Fruit fly (Drosophila melanogaster) whole organism, prepupa: ENCODE measurements around the gene CG32299.
A peak's percentile ranks its signal among the peaks of the same experiment; 100 is the strongest.

Experiments
- Blimp-1 ChIP-seq: fragments of 200-800 bp; sonication (Bioruptor generic); optimal IDR thresholded peaks from 3 replicates; lab custom pipeline; 2017; ENCODE audit warnings: missing biosample characterization, missing genetic modification characterization, mild to moderate bottlenecking, moderate library complexity, missing genetic modification reagents
- CG10631 ChIP-seq: fragments of 200-800 bp; sonication (Bioruptor generic); optimal IDR thresholded peaks from 2 replicates; lab custom pipeline; 2016; ENCODE audit warnings: missing biosample characterization, missing genetic modification characterization
- CG10669 ChIP-seq: fragments of 200-800 bp; sonication (Bioruptor generic); optimal IDR thresholded peaks from 3 replicates; lab custom pipeline; 2018; ENCODE audit warnings: missing biosample characterization, mild to moderate bottlenecking, missing genetic modification characterization, moderate library complexity
- CG11294 ChIP-seq: fragments of 200-800 bp; sonication (Bioruptor generic); IDR thresholded peaks from 2 replicates; pipeline ENCODE4 v1.3.6; 2022; ENCODE audit warnings: missing biosample characterization, missing genetic modification characterization
- CG11902 ChIP-seq: fragments of 200-800 bp; sonication (Bioruptor generic); optimal IDR thresholded peaks from 3 replicates; lab custom pipeline; 2016; ENCODE audit warnings: missing biosample characterization, missing genetic modification characterization
- CG3032 ChIP-seq: fragments of 200-800 bp; optimal IDR thresholded peaks from 2 replicates; lab custom pipeline; 2019; ENCODE audit warnings: missing biosample characterization, mild to moderate bottlenecking, missing genetic modification characterization, moderate library complexity
- CG31627 ChIP-seq: fragments of 200-800 bp; sonication (Bioruptor generic); optimal IDR thresholded peaks from 3 replicates; lab custom pipeline; 2016; ENCODE audit warnings: missing biosample characterization, missing genetic modification characterization
- CG32006 ChIP-seq: fragments of 200-800 bp; sonication (Bioruptor generic); optimal IDR thresholded peaks from 3 replicates; lab custom pipeline; 2017; ENCODE audit warnings: missing biosample characterization, mild to moderate bottlenecking, missing genetic modification characterization
- CG34406 ChIP-seq: fragments of 200-800 bp; sonication (Bioruptor generic); optimal IDR thresholded peaks from 3 replicates; lab custom pipeline; 2016; ENCODE audit warnings: missing biosample characterization, missing genetic modification characterization
- CG3919 ChIP-seq: fragments of 200-800 bp; sonication (Bioruptor generic); optimal IDR thresholded peaks from 3 replicates; lab custom pipeline; 2016; ENCODE audit warnings: missing biosample characterization, missing genetic modification characterization
- CG4318 ChIP-seq: fragments of 200-800 bp; sonication (Bioruptor generic); optimal IDR thresholded peaks from 3 replicates; lab custom pipeline; 2017; ENCODE audit warnings: missing biosample characterization, mild to moderate bottlenecking, missing genetic modification characterization
- CG6163 ChIP-seq: fragments of 200-800 bp; sonication (Bioruptor generic); IDR thresholded peaks from 3 replicates; pipeline ENCODE4 v1.3.6; 2022; ENCODE audit warnings: missing biosample characterization, missing genetic modification characterization
- CG6792 ChIP-seq: fragments of 200-800 bp; sonication (Bioruptor generic); optimal IDR thresholded peaks from 3 replicates; lab custom pipeline; 2016; ENCODE audit warnings: missing biosample characterization, missing genetic modification characterization
- CG6808 ChIP-seq: fragments of 200-800 bp; sonication (Bioruptor generic); optimal IDR thresholded peaks from 3 replicates; lab custom pipeline; 2017; ENCODE audit warnings: missing biosample characterization, missing genetic modification characterization, mild to moderate bottlenecking, moderate library complexity, missing genetic modification reagents
- CG6854 ChIP-seq: fragments of 200-800 bp; sonication (Bioruptor generic); optimal IDR thresholded peaks from 2 replicates; lab custom pipeline; 2017; ENCODE audit warnings: missing biosample characterization, mild to moderate bottlenecking, missing genetic modification characterization
- CG8119 ChIP-seq: fragments of 200-800 bp; sonication (Bioruptor generic); IDR thresholded peaks from 3 replicates; pipeline ENCODE4 v1.3.6; 2022; ENCODE audit warnings: missing biosample characterization, missing genetic modification characterization
- CG8632 ChIP-seq: fragments of 200-800 bp; sonication (Bioruptor generic); optimal IDR thresholded peaks from 3 replicates; lab custom pipeline; 2016; ENCODE audit warnings: missing biosample characterization, missing genetic modification characterization
- CG9139 ChIP-seq: fragments of 200-800 bp; sonication (Bioruptor generic); optimal IDR thresholded peaks from 3 replicates; lab custom pipeline; 2017; ENCODE audit warnings: missing biosample characterization, mild to moderate bottlenecking, missing genetic modification characterization
- Eip75B ChIP-seq: fragments of 200-800 bp; sonication (Bioruptor generic); optimal IDR thresholded peaks from 3 replicates; lab custom pipeline; 2016; ENCODE audit warnings: missing biosample characterization, missing genetic modification characterization
- Eip78C ChIP-seq: fragments of 200-800 bp; sonication (Bioruptor generic); peaks from one replicate; lab custom pipeline; 2016; ENCODE audit warnings: missing biosample characterization, missing genetic modification characterization
- Eip93F ChIP-seq: fragments of 200-800 bp; sonication (Bioruptor generic); optimal IDR thresholded peaks from 2 replicates; lab custom pipeline; 2016; ENCODE audit warnings: missing biosample characterization, mild to moderate bottlenecking, missing genetic modification characterization
- Hr38 ChIP-seq: sonication (Bioruptor generic); optimal IDR thresholded peaks from 2 replicates; lab custom pipeline; 2016; ENCODE audit warnings: missing biosample characterization, missing genetic modification characterization
- Hr4 ChIP-seq: fragments of 200-800 bp; sonication (Bioruptor generic); optimal IDR thresholded peaks from 3 replicates; lab custom pipeline; 2016; ENCODE audit warnings: missing biosample characterization, missing genetic modification characterization
- Lpt ChIP-seq: fragments of 200-800 bp; sonication (Bioruptor generic); optimal IDR thresholded peaks from 3 replicates; lab custom pipeline; 2016; ENCODE audit warnings: missing biosample characterization, missing genetic modification characterization
- Met ChIP-seq: fragments of 200-800 bp; sonication (Bioruptor generic); optimal IDR thresholded peaks from 3 replicates; lab custom pipeline; 2016; ENCODE audit warnings: missing biosample characterization, missing genetic modification characterization
- OdsH ChIP-seq: fragments of 200-800 bp; sonication (Bioruptor generic); optimal IDR thresholded peaks from 3 replicates; lab custom pipeline; 2016; ENCODE audit warnings: missing biosample characterization, missing genetic modification characterization
- Smox ChIP-seq: fragments of 200-800 bp; sonication (Bioruptor generic); optimal IDR thresholded peaks from 3 replicates; lab custom pipeline; 2016; ENCODE audit warnings: missing biosample characterization, missing genetic modification characterization
- Sox102F ChIP-seq: fragments of 200-800 bp; sonication (Bioruptor generic); optimal IDR thresholded peaks from 2 replicates; lab custom pipeline; 2016; ENCODE audit warnings: missing biosample characterization, mild to moderate bottlenecking, missing genetic modification characterization
- Sox14 ChIP-seq: fragments of 200-800 bp; sonication (Bioruptor generic); optimal IDR thresholded peaks from 3 replicates; lab custom pipeline; 2016; ENCODE audit warnings: missing biosample characterization, missing genetic modification characterization
- Sox15 ChIP-seq: fragments of 200-800 bp; sonication (Bioruptor generic); optimal IDR thresholded peaks from 3 replicates; lab custom pipeline; 2016; ENCODE audit warnings: missing biosample characterization, missing genetic modification characterization
- achi ChIP-seq: fragments of 200-800 bp; sonication (Bioruptor generic); optimal IDR thresholded peaks from 3 replicates; lab custom pipeline; 2016; ENCODE audit warnings: missing biosample characterization, missing genetic modification characterization
- acj6 ChIP-seq: fragments of 200-800 bp; sonication (Bioruptor generic); optimal IDR thresholded peaks from 3 replicates; lab custom pipeline; 2016; ENCODE audit warnings: missing biosample characterization, missing genetic modification characterization
- cyc ChIP-seq: fragments of 200-800 bp; sonication (Bioruptor generic); optimal IDR thresholded peaks from 3 replicates; lab custom pipeline; 2016; ENCODE audit warnings: missing biosample characterization, missing genetic modification characterization
- dsx ChIP-seq: fragments of 200-800 bp; optimal IDR thresholded peaks from 3 replicates; lab custom pipeline; 2019; ENCODE audit warnings: missing biosample characterization, mild to moderate bottlenecking, missing genetic modification characterization, moderate library complexity; ENCODE audit not compliant: poor library complexity, severe bottlenecking
- eg ChIP-seq: fragments of 200-800 bp; sonication (Bioruptor generic); IDR thresholded peaks from 3 replicates; pipeline ENCODE4 v1.3.6; 2022; ENCODE audit warnings: missing biosample characterization, missing genetic modification characterization
- fd59A ChIP-seq: fragments of 200-800 bp; sonication (Bioruptor generic); optimal IDR thresholded peaks from 2 replicates; lab custom pipeline; 2017; ENCODE audit warnings: missing biosample characterization, mild to moderate bottlenecking, missing genetic modification characterization, missing genetic modification reagents
- fd85E ChIP-seq: fragments of 200-800 bp; sonication (Bioruptor generic); optimal IDR thresholded peaks from 3 replicates; lab custom pipeline; 2016; ENCODE audit warnings: missing biosample characterization, missing genetic modification characterization
- lz ChIP-seq: fragments of 200-800 bp; sonication (Bioruptor generic); optimal IDR thresholded peaks from 3 replicates; lab custom pipeline; 2016; ENCODE audit warnings: missing biosample characterization, missing genetic modification characterization
- net ChIP-seq: fragments of 200-800 bp; sonication (Bioruptor generic); optimal IDR thresholded peaks from 3 replicates; lab custom pipeline; 2016; ENCODE audit warnings: missing biosample characterization, missing genetic modification characterization
- salr ChIP-seq, 2 experiments: fragments of 200-800 bp; sonication (Bioruptor generic); optimal IDR thresholded peaks; 3 replicates each; lab custom pipeline; 2016 to 2018; ENCODE audit warnings: missing biosample characterization in 2 of 2, missing genetic modification characterization in 2 of 2, mild to moderate bottlenecking in 1 of 2
- spab ChIP-seq: fragments of 200-800 bp; sonication (Bioruptor generic); optimal IDR thresholded peaks from 2 replicates; lab custom pipeline; 2017; ENCODE audit warnings: missing biosample characterization, mild to moderate bottlenecking, missing genetic modification characterization, missing genetic modification reagents
- ss ChIP-seq, 2 experiments: fragments of 200-800 bp; sonication (Bioruptor generic); optimal IDR thresholded peaks; 2 replicates in 1 of 2; 3 replicates in 1 of 2; lab custom pipeline; 2017 to 2018; ENCODE audit warnings: mild to moderate bottlenecking in 2 of 2, missing biosample characterization in 2 of 2, missing genetic modification characterization in 2 of 2, moderate library complexity in 1 of 2
- topi ChIP-seq: fragments of 200-800 bp; sonication (Bioruptor generic); optimal IDR thresholded peaks from 3 replicates; lab custom pipeline; 2016; ENCODE audit warnings: missing biosample characterization, missing genetic modification characterization
- vri ChIP-seq: fragments of 200-800 bp; sonication (Bioruptor generic); optimal IDR thresholded peaks from 3 replicates; lab custom pipeline; 2016; ENCODE audit warnings: missing biosample characterization, mild to moderate bottlenecking, missing genetic modification characterization

CG32299 gene

dm6 chr3L:2378549-2378948 lies 12.2 kb downstream of the CG32299 start:
- TF ChIP-seq CG10631 (GFP tag; lab: Kevin White, UChicago) = no peak
- TF ChIP-seq acj6 (GFP tag; lab: Kevin White, UChicago) = no peak
- TF ChIP-seq CG4318 (GFP tag; lab: Kevin White, UChicago) = no peak
- TF ChIP-seq Smox (GFP tag; lab: Kevin White, UChicago) = no peak
- TF ChIP-seq Hr4 (GFP tag; lab: Kevin White, UChicago) = no peak
- no peak for TF ChIP-seq fd85E
- no peak for TF ChIP-seq CG32006
- no peak for TF ChIP-seq spab (GFP tag; lab: Kevin White, UChicago)
- TF ChIP-seq Met (GFP tag; lab: Kevin White, UChicago) = no peak
- TF ChIP-seq net (GFP tag; lab: Kevin White, UChicago) = no peak
- no peak for TF ChIP-seq CG11294 (GFP tag; lab: Robert Waterston, UW)
- TF ChIP-seq Hr38 (GFP tag; lab: Kevin White, UChicago) = no peak

dm6 chr3L:2377114-2377783 lies 13.5 kb downstream of the CG32299 start, which contains the start of the genes CG15877 and Svil:
TSS of gene CG15877 (minus strand) at chr3L:2377556.
TSS of gene Svil (plus strand) at chr3L:2377655.
- TF ChIP-seq OdsH (no peak), Eip78C (GFP tag; lab: Kevin White, UChicago) (peak; percentile 56), eg (0 out of 3 replicates have a peak, but pooled peaks have one; percentile 7), net (GFP tag; lab: Kevin White, UChicago) (no peak), Sox14 (GFP tag; lab: Kevin White, UChicago) (peak; percentile 15)

DNA sequence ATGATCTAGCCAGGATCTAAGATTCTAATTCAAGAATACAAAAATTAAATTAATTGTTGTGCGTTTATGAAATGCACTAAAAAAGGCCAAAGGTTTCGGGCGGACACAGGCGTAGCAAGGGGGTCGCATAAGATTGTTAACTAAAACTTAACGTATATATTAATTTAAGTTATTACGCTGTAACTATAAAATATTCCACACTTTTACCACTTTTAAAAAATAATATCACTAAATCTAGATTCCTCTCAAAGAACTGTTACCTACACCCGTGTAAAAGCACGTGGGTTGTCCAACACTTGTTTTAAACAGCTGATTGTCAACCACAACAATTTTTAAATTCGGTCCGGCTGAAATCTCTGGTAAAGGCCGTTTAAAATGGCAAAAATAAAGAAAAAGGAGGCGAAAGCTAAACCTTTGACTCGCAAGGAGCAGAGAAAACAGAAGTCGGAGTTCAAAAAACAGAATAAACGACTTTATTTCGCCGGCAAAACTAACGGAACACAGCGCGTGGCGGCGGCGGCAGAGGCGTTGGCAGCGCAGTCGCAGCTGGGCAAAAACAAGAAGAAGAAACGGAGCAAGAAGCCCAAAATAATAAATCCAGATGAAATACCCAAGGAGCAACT lies 17.3 kb downstream of the CG32299 start, which contains the start of the genes mRpL23 and CG9004:
TSS of gene mRpL23 (minus strand) at position 284 of the 623 bp plus-strand sequence.
TSS of gene CG9004 (plus strand) at position 308 of the 623 bp plus-strand sequence.
- peak; percentile 99 for TF ChIP-seq CG11902 (GFP tag; lab: Kevin White, UChicago)
- peak; percentile 99 for TF ChIP-seq Sox102F (GFP tag; lab: Kevin White, UChicago)
- peak; percentile 99 for TF ChIP-seq CG34406 (GFP tag; lab: Kevin White, UChicago)
- peak; percentile 94 for TF ChIP-seq CG6854 (GFP tag; lab: Kevin White, UChicago)
- TF ChIP-seq achi (GFP tag; lab: Kevin White, UChicago) = peak; percentile 99
- TF ChIP-seq CG8632 = peak; percentile 99
- TF ChIP-seq CG31627 = peak; percentile 99
- TF ChIP-seq Met (GFP tag; lab: Kevin White, UChicago) = peak; percentile 99
- peak; percentile 100 for TF ChIP-seq eg
- TF ChIP-seq CG32006 = peak; percentile 100
- TF ChIP-seq salr (GFP tag; optimal IDR thresholded peaks at IDR 0.05; lab: Kevin White, UChicago) = peak; percentile 98 to 99
- TF ChIP-seq Lpt (GFP tag; lab: Kevin White, UChicago) = peak; percentile 99
- peak; percentile 100 for TF ChIP-seq OdsH
- TF ChIP-seq fd59A (GFP tag; lab: Kevin White, UChicago) = peak; percentile 99
- TF ChIP-seq CG10669 = peak; percentile 99
- TF ChIP-seq CG3919 (GFP tag; lab: Kevin White, UChicago) = peak; percentile 99
- peak; percentile 99 for TF ChIP-seq topi (GFP tag; lab: Kevin White, UChicago)
- TF ChIP-seq CG9139 (GFP tag; lab: Kevin White, UChicago) = peak; percentile 92
- TF ChIP-seq CG3032 (tag; lab: Kevin White, UChicago) = peak; percentile 100
- peak; percentile 98 for TF ChIP-seq Eip93F (GFP tag; lab: Kevin White, UChicago)
- peak; percentile 100 for TF ChIP-seq CG10631 (GFP tag; lab: Kevin White, UChicago)
- TF ChIP-seq Eip75B (GFP tag; lab: Kevin White, UChicago) = peak; percentile 99
- peak; percentile 97 for TF ChIP-seq dsx (GFP tag; lab: Kevin White, UChicago)
- TF ChIP-seq net (GFP tag; lab: Kevin White, UChicago) = peak; percentile 99
- peak; percentile 100 for TF ChIP-seq CG6163 (GFP tag; lab: Robert Waterston, UW)
- TF ChIP-seq Hr4 (GFP tag; lab: Kevin White, UChicago) = peak; percentile 100
- peak; percentile 99 for TF ChIP-seq Sox15 (GFP tag; lab: Kevin White, UChicago)
- peak; percentile 99 for TF ChIP-seq CG6792 (GFP tag; lab: Kevin White, UChicago)
- peak; percentile 96 for TF ChIP-seq CG6808
- peak; percentile 100 for TF ChIP-seq lz (GFP tag; lab: Kevin White, UChicago)
- TF ChIP-seq vri = peak; percentile 98
- peak; percentile 99 for TF ChIP-seq Sox14 (GFP tag; lab: Kevin White, UChicago)
- peak; percentile 99 for TF ChIP-seq cyc
- TF ChIP-seq Blimp-1 (GFP tag; lab: Kevin White, UChicago) = peak; percentile 94
- peak; percentile 92 to 97 for TF ChIP-seq ss (GFP tag; optimal IDR thresholded peaks at IDR 0.05; lab: Kevin White, UChicago)
- TF ChIP-seq fd85E = peak; percentile 95
- peak; percentile 99 for TF ChIP-seq CG8119
